Fruit fly (Drosophila melanogaster) whole organism, embryonic: ENCODE data around the gene par-6.
A peak's percentile ranks its signal among the peaks of the same experiment; 100 is the strongest.

Source experiments
- CG11504 ChIP-seq: fragments of 200-800 bp; sonication (Bioruptor generic); optimal IDR thresholded peaks from 3 replicates; lab custom pipeline; 2019; ENCODE audit warnings: missing biosample characterization, mild to moderate bottlenecking, missing genetic modification characterization, moderate library complexity
- CG11696 ChIP-seq: fragments of 200-800 bp; sonication (Bioruptor generic); IDR thresholded peaks from 2 replicates; pipeline ENCODE4 v1.3.6; 2022; ENCODE audit warnings: missing biosample characterization, missing genetic modification characterization
- CG12391 ChIP-seq: fragments of 200-800 bp; sonication (Bioruptor generic); optimal IDR thresholded peaks from 3 replicates; lab custom pipeline; 2018; ENCODE audit warnings: missing biosample characterization, mild to moderate bottlenecking, missing genetic modification characterization, moderate library complexity
- CG12769 ChIP-seq: fragments of 200-800 bp; sonication (Bioruptor generic); optimal IDR thresholded peaks from 2 replicates; lab custom pipeline; 2019; ENCODE audit warnings: missing biosample characterization, mild to moderate bottlenecking, missing genetic modification characterization, moderate library complexity
- CG13894 ChIP-seq: fragments of 200-800 bp; sonication (Bioruptor generic); optimal IDR thresholded peaks from 3 replicates; lab custom pipeline; 2018; ENCODE audit warnings: missing biosample characterization, mild to moderate bottlenecking, missing genetic modification characterization, moderate library complexity
- CG14710 ChIP-seq: fragments of 200-800 bp; sonication (Bioruptor generic); optimal IDR thresholded peaks from 3 replicates; lab custom pipeline; 2019; ENCODE audit warnings: missing biosample characterization, mild to moderate bottlenecking, missing genetic modification characterization, moderate library complexity
- CG16813 ChIP-seq: fragments of 200-800 bp; sonication (Bioruptor generic); IDR thresholded peaks from 3 replicates; pipeline ENCODE4 v1.3.6; 2022; ENCODE audit warnings: missing biosample characterization, missing genetic modification characterization; ENCODE audit not compliant: partially characterized antibody
- CG16815 ChIP-seq: fragments of 200-800 bp; sonication (Bioruptor generic); optimal IDR thresholded peaks from 3 replicates; lab custom pipeline; 2017; ENCODE audit warnings: missing biosample characterization, mild to moderate bottlenecking, missing genetic modification characterization
- CG17328 ChIP-seq: fragments of 200-800 bp; sonication (Bioruptor generic); IDR thresholded peaks from 2 replicates; pipeline ENCODE4 v1.3.6; 2022; ENCODE audit warnings: missing biosample characterization, missing genetic modification characterization
- CG18262 ChIP-seq: fragments of 200-800 bp; optimal IDR thresholded peaks from 3 replicates; lab custom pipeline; 2019; ENCODE audit warnings: missing biosample characterization, mild to moderate bottlenecking, missing genetic modification characterization, moderate library complexity
- CG18599 ChIP-seq: fragments of 200-800 bp; sonication (Bioruptor generic); optimal IDR thresholded peaks from 3 replicates; lab custom pipeline; 2017; ENCODE audit warnings: missing biosample characterization, missing genetic modification characterization, mild to moderate bottlenecking, moderate library complexity, missing genetic modification reagents
- CG2678 ChIP-seq: fragments of 200-800 bp; sonication (Bioruptor generic); optimal IDR thresholded peaks from 3 replicates; lab custom pipeline; 2019; ENCODE audit warnings: missing biosample characterization, mild to moderate bottlenecking, missing genetic modification characterization, moderate library complexity
- CG2712 ChIP-seq: fragments of 200-800 bp; optimal IDR thresholded peaks from 3 replicates; lab custom pipeline; 2019; ENCODE audit warnings: missing biosample characterization, mild to moderate bottlenecking, missing genetic modification characterization, moderate library complexity
- CG32532 ChIP-seq: fragments of 200-800 bp; sonication (Bioruptor generic); IDR thresholded peaks from 2 replicates; pipeline ENCODE4 v1.3.6; 2022; ENCODE audit warnings: missing biosample characterization, missing genetic modification characterization
- CG4424 ChIP-seq: fragments of 200-800 bp; sonication (Bioruptor generic); optimal IDR thresholded peaks from 3 replicates; lab custom pipeline; 2016; ENCODE audit warnings: missing biosample characterization, missing genetic modification characterization
- CG7556 ChIP-seq: fragments of 200-800 bp; sonication (Bioruptor generic); optimal IDR thresholded peaks from 2 replicates; lab custom pipeline; 2017; ENCODE audit warnings: missing biosample characterization, mild to moderate bottlenecking, missing genetic modification characterization
- CG9727 ChIP-seq: fragments of 200-800 bp; sonication (Bioruptor generic); optimal IDR thresholded peaks from 3 replicates; lab custom pipeline; 2017; ENCODE audit warnings: missing biosample characterization, mild to moderate bottlenecking, missing genetic modification characterization
- CG9932 ChIP-seq: fragments of 200-800 bp; sonication (Bioruptor generic); IDR thresholded peaks from 2 replicates; pipeline ENCODE4 v1.3.6; 2022; ENCODE audit warnings: missing biosample characterization, missing genetic modification characterization
- CoRest ChIP-seq: fragments of 200-800 bp; sonication (Bioruptor generic); optimal IDR thresholded peaks from 3 replicates; lab custom pipeline; 2018; ENCODE audit warnings: missing biosample characterization, mild to moderate bottlenecking, missing genetic modification characterization, moderate library complexity
- Dbx ChIP-seq: fragments of 200-800 bp; sonication (Bioruptor generic); IDR thresholded peaks from 3 replicates; pipeline ENCODE4 v1.3.6; 2022; ENCODE audit warnings: missing biosample characterization, missing genetic modification characterization
- GATAe ChIP-seq: fragments of 200-800 bp; sonication (Bioruptor generic); conservative IDR thresholded peaks from 2 replicates; pipeline ENCODE4 v1.3.6; 2022; ENCODE audit warnings: missing biosample characterization, missing genetic modification characterization
- Hr51 ChIP-seq, 2 experiments: fragments of 200-800 bp; sonication (Bioruptor generic); optimal IDR thresholded peaks; 2 replicates in 1 of 2; 3 replicates in 1 of 2; lab custom pipeline; 2016 to 2018; ENCODE audit warnings: missing biosample characterization in 2 of 2, missing genetic modification characterization in 2 of 2, mild to moderate bottlenecking in 1 of 2, moderate library complexity in 1 of 2
- Lpt ChIP-seq: fragments of >200 bp; optimal IDR thresholded peaks from 2 replicates; lab custom pipeline; 2018; ENCODE audit warnings: missing biosample characterization, missing genetic modification characterization
- Mad ChIP-seq: fragments of 200-800 bp; sonication (Bioruptor generic); optimal IDR thresholded peaks from 2 replicates; lab custom pipeline; 2016; ENCODE audit warnings: missing biosample characterization, missing genetic modification characterization
- Rfx ChIP-seq: fragments of 200-800 bp; sonication (Bioruptor generic); IDR thresholded peaks from 2 replicates; pipeline ENCODE4 v1.3.6; 2022; ENCODE audit warnings: missing biosample characterization, missing genetic modification characterization
- Usf ChIP-seq: fragments of 200-800 bp; sonication (Bioruptor generic); optimal IDR thresholded peaks from 2 replicates; lab custom pipeline; 2017; ENCODE audit warnings: missing genotype, missing biosample characterization, missing genetic modification characterization
- ab ChIP-seq: fragments of 200-800 bp; sonication (Bioruptor generic); optimal IDR thresholded peaks from 2 replicates; lab custom pipeline; 2016; ENCODE audit warnings: missing biosample characterization, missing genetic modification characterization
- ato ChIP-seq: fragments of 200-800 bp; sonication (Bioruptor generic); IDR thresholded peaks from 2 replicates; pipeline ENCODE4 v1.3.6; 2022; ENCODE audit warnings: missing biosample characterization, missing genetic modification characterization; ENCODE audit not compliant: partially characterized antibody
- ci ChIP-seq: fragments of 200-800 bp; sonication (Bioruptor generic); IDR thresholded peaks from 3 replicates; pipeline ENCODE4 v1.3.6; 2022; ENCODE audit warnings: missing biosample characterization, missing genetic modification characterization
- danr ChIP-seq: fragments of 200-800 bp; sonication (Bioruptor generic); IDR thresholded peaks from 2 replicates; pipeline ENCODE4 v1.3.6; 2022; ENCODE audit warnings: missing biosample characterization, missing genetic modification characterization
- gem ChIP-seq: fragments of 200-800 bp; sonication (Bioruptor generic); optimal IDR thresholded peaks from 2 replicates; lab custom pipeline; 2019; ENCODE audit warnings: missing biosample characterization, mild to moderate bottlenecking, missing genetic modification characterization, moderate library complexity
- grau ChIP-seq: fragments of 200-800 bp; optimal IDR thresholded peaks from 3 replicates; lab custom pipeline; 2019; ENCODE audit warnings: missing biosample characterization, mild to moderate bottlenecking, missing genetic modification characterization, moderate library complexity
- grn ChIP-seq: fragments of 200-800 bp; sonication (Bioruptor generic); optimal IDR thresholded peaks from 3 replicates; lab custom pipeline; 2017; ENCODE audit warnings: missing biosample characterization, missing genetic modification characterization
- lola ChIP-seq, 3 experiments: fragments of >200 bp in 2 of 3; fragments of 200-800 bp in 1 of 3; sonication (Bioruptor generic) in 1 of 3; optimal IDR thresholded peaks; 2 replicates each; lab custom pipeline; 2017 to 2019; ENCODE audit warnings: missing biosample characterization in 3 of 3, missing genetic modification characterization in 3 of 3, mild to moderate bottlenecking in 1 of 3, moderate library complexity in 1 of 3
- nmo ChIP-seq: fragments of 200-800 bp; sonication (Bioruptor generic); optimal IDR thresholded peaks from 2 replicates; lab custom pipeline; 2018; ENCODE audit warnings: missing biosample characterization, mild to moderate bottlenecking, missing genetic modification characterization, moderate library complexity
- pfk ChIP-seq: fragments of 200-800 bp; sonication (Bioruptor generic); optimal IDR thresholded peaks from 2 replicates; lab custom pipeline; 2018; ENCODE audit warnings: missing biosample characterization, mild to moderate bottlenecking, missing genetic modification characterization, moderate library complexity
- phol ChIP-seq: fragments of 200-800 bp; sonication (Bioruptor generic); optimal IDR thresholded peaks from 3 replicates; lab custom pipeline; 2018; ENCODE audit warnings: missing biosample characterization, mild to moderate bottlenecking, missing genetic modification characterization, moderate library complexity
- pros ChIP-seq: fragments of 200-800 bp; sonication (Bioruptor generic); optimal IDR thresholded peaks from 3 replicates; lab custom pipeline; 2019; ENCODE audit warnings: missing biosample characterization, mild to moderate bottlenecking, missing genetic modification characterization, moderate library complexity
- sens ChIP-seq: fragments of 200-800 bp; sonication (Bioruptor generic); peaks from one replicate; lab custom pipeline; 2016; ENCODE audit warnings: missing biosample characterization, missing genetic modification characterization
- slbo ChIP-seq: fragments of 200-800 bp; sonication (Bioruptor generic); IDR thresholded peaks from 2 replicates; pipeline ENCODE4 v1.3.6; 2022; ENCODE audit warnings: missing biosample characterization, missing genetic modification characterization
- vnd ChIP-seq: fragments of 200-800 bp; sonication (Bioruptor generic); IDR thresholded peaks from 3 replicates; pipeline ENCODE4 v1.3.6; 2022; ENCODE audit warnings: missing biosample characterization, missing genetic modification characterization; ENCODE audit not compliant: partially characterized antibody
- zf30C ChIP-seq: fragments of 200-800 bp; sonication (Bioruptor generic); optimal IDR thresholded peaks from 3 replicates; lab custom pipeline; 2018; ENCODE audit warnings: missing biosample characterization, mild to moderate bottlenecking, missing genetic modification characterization

par-6 gene

DNA sequence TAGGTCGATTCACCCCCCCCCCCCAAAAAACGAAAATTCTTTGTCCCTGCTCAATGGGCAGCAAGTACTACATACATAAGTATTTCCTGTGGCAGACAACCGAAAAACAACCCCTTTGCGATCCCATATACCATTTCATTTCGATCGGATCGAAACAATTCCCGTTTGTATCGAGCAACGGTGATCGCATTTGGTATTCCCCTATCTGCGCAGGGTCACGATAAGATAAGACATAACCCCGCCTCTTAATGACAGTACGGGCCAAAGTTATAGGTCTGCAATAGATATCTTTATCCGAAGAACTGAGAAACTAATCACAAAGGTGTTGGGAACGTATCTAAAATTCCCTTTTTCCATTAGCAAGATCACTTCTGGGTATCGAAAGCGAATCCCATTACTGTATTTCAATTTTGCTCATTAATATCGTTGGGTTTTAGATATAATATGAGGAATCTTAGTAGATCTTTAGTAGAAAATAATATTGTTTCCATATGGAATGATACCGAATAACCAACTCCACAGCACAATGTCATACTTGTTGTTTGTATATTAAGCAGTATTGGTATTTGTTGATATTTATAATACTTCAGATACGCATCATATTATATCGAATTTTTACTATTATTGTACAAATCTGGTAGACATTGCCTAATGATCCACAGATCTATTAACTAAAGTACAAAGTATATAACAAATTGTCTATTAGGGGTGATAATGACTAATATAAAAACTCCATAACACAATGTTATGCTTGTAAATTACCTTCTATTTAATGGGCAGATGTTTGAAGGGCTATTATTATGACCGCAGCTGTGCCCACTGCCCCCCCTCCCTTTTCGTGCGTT lies 38.1 kb downstream of the par-6 start:
- TF ChIP-seq CG9727 (GFP tag; lab: Kevin White, UChicago) (peak; percentile 37), CG17328 (peak; percentile 15; the same call in 1 of the 2 replicates), CG18262 (tag; lab: Kevin White, UChicago) (peak; percentile 40), CG12391 (tag; lab: Kevin White, UChicago) (peak; percentile 15), danr (GFP tag; lab: Robert Waterston, UW) (no peak), Rfx (GFP tag; lab: Robert Waterston, UW) (0 out of 2 replicates have a peak, but pooled peaks have one; percentile 5), CG9932 (peak; percentile 44), CG32532 (GFP tag; lab: Robert Waterston, UW) (0 out of 2 replicates have a peak, but pooled peaks have one; percentile 24), slbo (GFP tag; lab: Robert Waterston, UW) (0 out of 2 replicates have a peak, but pooled peaks have one; percentile 24), CG4424 (GFP tag; lab: Kevin White, UChicago) (peak; percentile 26), nmo (GFP tag; lab: Kevin White, UChicago) (peak; percentile 13), grau (tag; lab: Kevin White, UChicago) (peak; percentile 14), zf30C (GFP tag; lab: Kevin White, UChicago) (no peak), Usf (no peak), grn (peak; percentile 79), lola (GFP tag; optimal IDR thresholded peaks at IDR 0.05; lab: Kevin White, UChicago) (peak in 1 of 3 experiments; percentile 20), CG12769 (tag; lab: Kevin White, UChicago) (peak; percentile 13), CG18599 (GFP tag; lab: Kevin White, UChicago) (no peak), CG13894 (tag; lab: Kevin White, UChicago) (peak; percentile 10), pros (GFP tag; lab: Kevin White, UChicago) (peak; percentile 81), ci (0 out of 3 replicates have a peak, but pooled peaks have one; percentile 25), vnd (0 out of 3 replicates have a peak, but pooled peaks have one; percentile 9), CG2712 (tag; lab: Kevin White, UChicago) (peak; percentile 10), gem (peak; percentile 24), CG16815 (GFP tag; lab: Kevin White, UChicago) (peak; percentile 18), CG11696 (GFP tag; lab: Robert Waterston, UW) (peak; percentile 90), Lpt (GFP tag; lab: Kevin White, UChicago) (no peak), Mad (GFP tag; lab: Kevin White, UChicago) (no peak), CG16813 (GFP tag; lab: Robert Waterston, UW) (no peak), ab (GFP tag; lab: Kevin White, UChicago) (no peak), CG2678 (tag; lab: Kevin White, UChicago) (peak; percentile 19), CG7556 (GFP tag; lab: Kevin White, UChicago) (peak; percentile 13), Hr51 (GFP tag; optimal IDR thresholded peaks at IDR 0.05; lab: Kevin White, UChicago) (peak in 1 of 2 experiments; percentile 1), CoRest (tag; lab: Kevin White, UChicago) (peak; percentile 23), Dbx (no peak), ato (GFP tag; lab: Robert Waterston, UW) (no peak), CG11504 (tag; lab: Kevin White, UChicago) (peak; percentile 30), GATAe (peak; percentile 53), phol (tag; lab: Kevin White, UChicago) (peak; percentile 6), pfk (GFP tag; lab: Kevin White, UChicago) (peak; percentile 49), CG14710 (peak; percentile 14), sens (GFP tag; lab: Kevin White, UChicago) (peak; percentile 82)
